Fruit fly (Drosophila melanogaster): ENCODE results near the gene CG13312.

- no peak for TF ChIP-seq bab1 (GFP tag; optimal IDR thresholded peaks at IDR 0.05)
- no peak for TF ChIP-seq cic (GFP tag; optimal IDR thresholded peaks at IDR 0.05)
- TF ChIP-seq cnc (optimal IDR thresholded peaks at IDR 0.05), result no peak
- no peak for TF ChIP-seq CG7045 (GFP tag; optimal IDR thresholded peaks at IDR 0.05)
- TF ChIP-seq tj (GFP tag; optimal IDR thresholded peaks at IDR 0.05), result no peak
- TF ChIP-seq toe (GFP tag; optimal IDR thresholded peaks at IDR 0.05), result no peak
- no peak for TF ChIP-seq CG1620 (GFP tag; optimal IDR thresholded peaks at IDR 0.05)
- TF ChIP-seq Mnt (GFP tag; optimal IDR thresholded peaks at IDR 0.05), result no peak
- peak; percentile 31 for TF ChIP-seq CG33017 (tag; optimal IDR thresholded peaks at IDR 0.05)
- TF ChIP-seq kay (GFP tag; ENCODE audit: borderline replicate concordance), result no peak
- TF ChIP-seq CG12768 (GFP tag; optimal IDR thresholded peaks at IDR 0.05), result no peak
Observed at dm6 chr3L:8807113-8807651, at the start of gene CG13312, which contains the start of gene CG32024.

Measured in whole organism, adult.